Fruit fly (Drosophila melanogaster) whole organism, prepupa: Measurements from ENCODE around the gene Pex5.
A peak's percentile ranks its signal among the peaks of the same experiment; 100 is the strongest.

ENCODE experiments used
- CG10669 ChIP-seq: fragments of 200-800 bp; sonication (Bioruptor generic); optimal IDR thresholded peaks from 3 replicates; lab custom pipeline; 2018; ENCODE audit warnings: missing biosample characterization, mild to moderate bottlenecking, missing genetic modification characterization, moderate library complexity
- CG11294 ChIP-seq: fragments of 200-800 bp; sonication (Bioruptor generic); IDR thresholded peaks from 2 replicates; pipeline ENCODE4 v1.3.6; 2022; ENCODE audit warnings: missing biosample characterization, missing genetic modification characterization
- CG11762 ChIP-seq: fragments of 200-800 bp; sonication (Bioruptor generic); optimal IDR thresholded peaks from 3 replicates; lab custom pipeline; 2016; ENCODE audit warnings: missing biosample characterization, missing genetic modification characterization; ENCODE audit not compliant: insufficient read depth
- CG11902 ChIP-seq: fragments of 200-800 bp; sonication (Bioruptor generic); optimal IDR thresholded peaks from 3 replicates; lab custom pipeline; 2016; ENCODE audit warnings: missing biosample characterization, missing genetic modification characterization
- CG15336 ChIP-seq: fragments of 200-800 bp; sonication (Bioruptor generic); IDR thresholded peaks from 2 replicates; pipeline ENCODE4 v1.3.6; 2022; ENCODE audit warnings: missing biosample characterization, missing genetic modification characterization
- CG1621 ChIP-seq: fragments of 200-800 bp; sonication (Bioruptor generic); optimal IDR thresholded peaks from 3 replicates; lab custom pipeline; 2018; ENCODE audit warnings: missing biosample characterization, mild to moderate bottlenecking, missing genetic modification characterization
- CG16779 ChIP-seq: fragments of 200-800 bp; sonication (Bioruptor generic); optimal IDR thresholded peaks from 3 replicates; lab custom pipeline; 2017; ENCODE audit warnings: missing biosample characterization, mild to moderate bottlenecking, missing genetic modification characterization
- CG3032 ChIP-seq: fragments of 200-800 bp; optimal IDR thresholded peaks from 2 replicates; lab custom pipeline; 2019; ENCODE audit warnings: missing biosample characterization, mild to moderate bottlenecking, missing genetic modification characterization, moderate library complexity
- CG31627 ChIP-seq: fragments of 200-800 bp; sonication (Bioruptor generic); optimal IDR thresholded peaks from 3 replicates; lab custom pipeline; 2016; ENCODE audit warnings: missing biosample characterization, missing genetic modification characterization
- CG32006 ChIP-seq: fragments of 200-800 bp; sonication (Bioruptor generic); optimal IDR thresholded peaks from 3 replicates; lab custom pipeline; 2017; ENCODE audit warnings: missing biosample characterization, mild to moderate bottlenecking, missing genetic modification characterization
- CG34406 ChIP-seq: fragments of 200-800 bp; sonication (Bioruptor generic); optimal IDR thresholded peaks from 3 replicates; lab custom pipeline; 2016; ENCODE audit warnings: missing biosample characterization, missing genetic modification characterization
- CG3919 ChIP-seq: fragments of 200-800 bp; sonication (Bioruptor generic); optimal IDR thresholded peaks from 3 replicates; lab custom pipeline; 2016; ENCODE audit warnings: missing biosample characterization, missing genetic modification characterization
- CG6276 ChIP-seq: fragments of 200-800 bp; sonication (Bioruptor generic); optimal IDR thresholded peaks from 2 replicates; lab custom pipeline; 2017; ENCODE audit warnings: missing biosample characterization, mild to moderate bottlenecking, missing genetic modification characterization
- CG6792 ChIP-seq: fragments of 200-800 bp; sonication (Bioruptor generic); optimal IDR thresholded peaks from 3 replicates; lab custom pipeline; 2016; ENCODE audit warnings: missing biosample characterization, missing genetic modification characterization
- CG6808 ChIP-seq: fragments of 200-800 bp; sonication (Bioruptor generic); optimal IDR thresholded peaks from 3 replicates; lab custom pipeline; 2017; ENCODE audit warnings: missing biosample characterization, missing genetic modification characterization, mild to moderate bottlenecking, moderate library complexity, missing genetic modification reagents
- CG7368 ChIP-seq: fragments of 200-800 bp; sonication (Bioruptor generic); optimal IDR thresholded peaks from 3 replicates; lab custom pipeline; 2016; ENCODE audit warnings: missing biosample characterization, missing genetic modification characterization
- CG8119 ChIP-seq: fragments of 200-800 bp; sonication (Bioruptor generic); IDR thresholded peaks from 3 replicates; pipeline ENCODE4 v1.3.6; 2022; ENCODE audit warnings: missing biosample characterization, missing genetic modification characterization
- CG8319 ChIP-seq: fragments of 200-800 bp; sonication (Bioruptor generic); optimal IDR thresholded peaks from 3 replicates; lab custom pipeline; 2016; ENCODE audit warnings: missing biosample characterization, missing genetic modification characterization
- CG8632 ChIP-seq: fragments of 200-800 bp; sonication (Bioruptor generic); optimal IDR thresholded peaks from 3 replicates; lab custom pipeline; 2016; ENCODE audit warnings: missing biosample characterization, missing genetic modification characterization
- Eip75B ChIP-seq: fragments of 200-800 bp; sonication (Bioruptor generic); optimal IDR thresholded peaks from 3 replicates; lab custom pipeline; 2016; ENCODE audit warnings: missing biosample characterization, missing genetic modification characterization
- Eip78C ChIP-seq: fragments of 200-800 bp; sonication (Bioruptor generic); peaks from one replicate; lab custom pipeline; 2016; ENCODE audit warnings: missing biosample characterization, missing genetic modification characterization
- Eip93F ChIP-seq: fragments of 200-800 bp; sonication (Bioruptor generic); optimal IDR thresholded peaks from 2 replicates; lab custom pipeline; 2016; ENCODE audit warnings: missing biosample characterization, mild to moderate bottlenecking, missing genetic modification characterization
- Ets21C ChIP-seq: fragments of 200-800 bp; sonication (Bioruptor generic); optimal IDR thresholded peaks from 3 replicates; lab custom pipeline; 2016; ENCODE audit warnings: missing biosample characterization, missing genetic modification characterization
- Gug ChIP-seq: fragments of 200-800 bp; sonication (Bioruptor generic); IDR thresholded peaks from 2 replicates; pipeline ENCODE4 v1.3.6; 2022; ENCODE audit warnings: missing biosample characterization, missing genetic modification characterization
- Hr4 ChIP-seq: fragments of 200-800 bp; sonication (Bioruptor generic); optimal IDR thresholded peaks from 3 replicates; lab custom pipeline; 2016; ENCODE audit warnings: missing biosample characterization, missing genetic modification characterization
- Met ChIP-seq: fragments of 200-800 bp; sonication (Bioruptor generic); optimal IDR thresholded peaks from 3 replicates; lab custom pipeline; 2016; ENCODE audit warnings: missing biosample characterization, missing genetic modification characterization
- OdsH ChIP-seq: fragments of 200-800 bp; sonication (Bioruptor generic); optimal IDR thresholded peaks from 3 replicates; lab custom pipeline; 2016; ENCODE audit warnings: missing biosample characterization, missing genetic modification characterization
- achi ChIP-seq: fragments of 200-800 bp; sonication (Bioruptor generic); optimal IDR thresholded peaks from 3 replicates; lab custom pipeline; 2016; ENCODE audit warnings: missing biosample characterization, missing genetic modification characterization
- cyc ChIP-seq: fragments of 200-800 bp; sonication (Bioruptor generic); optimal IDR thresholded peaks from 3 replicates; lab custom pipeline; 2016; ENCODE audit warnings: missing biosample characterization, missing genetic modification characterization
- dac ChIP-seq: fragments of 200-800 bp; sonication (Bioruptor generic); optimal IDR thresholded peaks from 2 replicates; lab custom pipeline; 2017; ENCODE audit warnings: missing biosample characterization, mild to moderate bottlenecking, missing genetic modification characterization
- dsx ChIP-seq: fragments of 200-800 bp; optimal IDR thresholded peaks from 3 replicates; lab custom pipeline; 2019; ENCODE audit warnings: missing biosample characterization, mild to moderate bottlenecking, missing genetic modification characterization, moderate library complexity; ENCODE audit not compliant: poor library complexity, severe bottlenecking
- eg ChIP-seq: fragments of 200-800 bp; sonication (Bioruptor generic); IDR thresholded peaks from 3 replicates; pipeline ENCODE4 v1.3.6; 2022; ENCODE audit warnings: missing biosample characterization, missing genetic modification characterization
- esn ChIP-seq: fragments of 200-800 bp; sonication (Bioruptor generic); optimal IDR thresholded peaks from 2 replicates; lab custom pipeline; 2016; ENCODE audit warnings: missing biosample characterization, mild to moderate bottlenecking, missing genetic modification characterization, moderate library complexity
- fd59A ChIP-seq: fragments of 200-800 bp; sonication (Bioruptor generic); optimal IDR thresholded peaks from 2 replicates; lab custom pipeline; 2017; ENCODE audit warnings: missing biosample characterization, mild to moderate bottlenecking, missing genetic modification characterization, missing genetic modification reagents
- fkh ChIP-seq: fragments of 200-800 bp; sonication (Bioruptor generic); optimal IDR thresholded peaks from 3 replicates; lab custom pipeline; 2017; ENCODE audit warnings: missing biosample characterization, mild to moderate bottlenecking, missing genetic modification characterization, moderate library complexity
- net ChIP-seq: fragments of 200-800 bp; sonication (Bioruptor generic); optimal IDR thresholded peaks from 3 replicates; lab custom pipeline; 2016; ENCODE audit warnings: missing biosample characterization, missing genetic modification characterization
- pdm3 ChIP-seq: fragments of 200-800 bp; sonication (Bioruptor generic); optimal IDR thresholded peaks from 3 replicates; lab custom pipeline; 2016; ENCODE audit warnings: missing biosample characterization, missing genetic modification characterization
- spab ChIP-seq: fragments of 200-800 bp; sonication (Bioruptor generic); optimal IDR thresholded peaks from 2 replicates; lab custom pipeline; 2017; ENCODE audit warnings: missing biosample characterization, mild to moderate bottlenecking, missing genetic modification characterization, missing genetic modification reagents
- ss ChIP-seq, 2 experiments: fragments of 200-800 bp; sonication (Bioruptor generic); optimal IDR thresholded peaks; 2 replicates in 1 of 2; 3 replicates in 1 of 2; lab custom pipeline; 2017 to 2018; ENCODE audit warnings: mild to moderate bottlenecking in 2 of 2, missing biosample characterization in 2 of 2, missing genetic modification characterization in 2 of 2, moderate library complexity in 1 of 2
- svp ChIP-seq: fragments of 200-800 bp; sonication (Bioruptor generic); peaks from one replicate; lab custom pipeline; 2016; ENCODE audit warnings: missing biosample characterization, missing genetic modification characterization
- topi ChIP-seq: fragments of 200-800 bp; sonication (Bioruptor generic); optimal IDR thresholded peaks from 3 replicates; lab custom pipeline; 2016; ENCODE audit warnings: missing biosample characterization, missing genetic modification characterization
- vri ChIP-seq: fragments of 200-800 bp; sonication (Bioruptor generic); optimal IDR thresholded peaks from 3 replicates; lab custom pipeline; 2016; ENCODE audit warnings: missing biosample characterization, mild to moderate bottlenecking, missing genetic modification characterization

Pex5 gene

dm6 chrX:1901605-1902136 lies 32.8 kb upstream of the Pex5 start, which contains the start of gene Ldaf1:
Gene Ldaf1 (minus strand): TSS chrX:1901911.
- no peak for TF ChIP-seq Eip93F (GFP tag; lab: Kevin White, UChicago)
- TF ChIP-seq svp (GFP tag; lab: Kevin White, UChicago) = peak; percentile 82
- TF ChIP-seq Eip78C (GFP tag; lab: Kevin White, UChicago) = peak; percentile 52
- no peak for TF ChIP-seq topi
- TF ChIP-seq esn (GFP tag; lab: Kevin White, UChicago) = peak; percentile 7
- TF ChIP-seq eg (GFP tag; lab: Robert Waterston, UW) = 0 out of 3 replicates have a peak, but pooled peaks have one; percentile 22
- TF ChIP-seq CG11294 = no peak
- TF ChIP-seq fkh (GFP tag; lab: Kevin White, UChicago) = peak; percentile 82
- TF ChIP-seq, all 60 proteins: peak for 5

dm6 chrX:1900123-1900818 lies 31.4 kb upstream of the Pex5 start, which contains the start of gene arm:
Gene arm (minus strand): TSS chrX:1900646.
- peak; percentile 11 for TF ChIP-seq topi
- TF ChIP-seq CG31627 (GFP tag; lab: Kevin White, UChicago) = peak; percentile 0
- TF ChIP-seq Eip78C (GFP tag; lab: Kevin White, UChicago) = peak; percentile 40
- peak; percentile 20 for TF ChIP-seq CG34406
- peak; percentile 0 for TF ChIP-seq CG6792 (GFP tag; lab: Kevin White, UChicago)
- TF ChIP-seq CG32006 (GFP tag; lab: Kevin White, UChicago) = peak; percentile 18
- peak; percentile 31 for TF ChIP-seq esn (GFP tag; lab: Kevin White, UChicago)
- TF ChIP-seq vri (GFP tag; lab: Kevin White, UChicago) = peak; percentile 28
- peak; percentile 23 for TF ChIP-seq achi (GFP tag; lab: Kevin White, UChicago)
- peak; percentile 22 for TF ChIP-seq Eip93F (GFP tag; lab: Kevin White, UChicago)
- peak; percentile 75 for TF ChIP-seq svp (GFP tag; lab: Kevin White, UChicago)
- TF ChIP-seq cyc (GFP tag; lab: Kevin White, UChicago) = peak; percentile 12
- TF ChIP-seq ss (GFP tag; optimal IDR thresholded peaks at IDR 0.05; lab: Kevin White, UChicago) = no peak
- TF ChIP-seq CG15336 (GFP tag; lab: Robert Waterston, UW) = peak; percentile 20; the same call in 1 of the 2 replicates
- TF ChIP-seq fkh (GFP tag; lab: Kevin White, UChicago) = peak; percentile 36
- TF ChIP-seq CG6276 = no peak
- peak; percentile 42 for TF ChIP-seq pdm3 (GFP tag; lab: Kevin White, UChicago)
- no peak for TF ChIP-seq OdsH (GFP tag; lab: Kevin White, UChicago)
- no peak for TF ChIP-seq CG10669

DNA sequence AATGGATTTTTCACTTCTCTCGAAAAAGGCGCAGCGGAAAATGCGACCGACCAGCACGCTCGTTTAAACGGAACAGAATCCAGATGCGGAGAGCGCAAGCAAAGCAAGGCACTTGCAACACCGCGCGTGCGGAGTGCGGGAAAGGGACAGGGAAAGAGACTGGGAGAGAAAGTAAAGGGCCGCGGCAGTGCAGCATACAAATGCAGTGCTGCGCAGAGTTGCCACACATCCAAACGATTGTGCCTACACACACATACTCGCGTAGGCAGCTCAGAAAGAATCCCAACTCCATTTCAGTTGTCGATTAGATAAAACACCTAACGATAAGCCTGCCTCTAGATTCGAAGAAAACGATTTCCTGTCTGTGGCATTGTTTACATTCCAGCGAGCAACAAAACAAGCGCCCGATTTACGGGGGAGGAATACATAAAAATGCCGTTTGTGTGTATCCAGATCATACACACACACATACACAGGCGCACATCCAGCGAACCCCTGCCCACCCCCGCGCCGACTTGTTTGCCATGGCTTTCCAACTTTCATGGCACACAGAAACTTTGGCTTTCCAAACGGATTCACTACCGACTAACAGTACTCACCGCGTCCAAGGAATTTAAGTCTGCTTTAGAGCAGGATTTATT lies 30.7 kb upstream of the Pex5 start:
- no peak for TF ChIP-seq CG8632 (GFP tag; lab: Kevin White, UChicago)
- TF ChIP-seq CG34406 = no peak
- TF ChIP-seq spab (GFP tag; lab: Kevin White, UChicago) = no peak
- no peak for TF ChIP-seq pdm3 (GFP tag; lab: Kevin White, UChicago)
- TF ChIP-seq Eip75B (GFP tag; lab: Kevin White, UChicago) = no peak
- no peak for TF ChIP-seq Hr4
- TF ChIP-seq CG11902 (GFP tag; lab: Kevin White, UChicago) = no peak
- TF ChIP-seq CG1621 (tag; lab: Kevin White, UChicago) = no peak
- peak; percentile 57 for TF ChIP-seq fkh (GFP tag; lab: Kevin White, UChicago)
- no peak for TF ChIP-seq CG6808 (GFP tag; lab: Kevin White, UChicago)
- TF ChIP-seq CG6792 (GFP tag; lab: Kevin White, UChicago) = no peak
- no peak for TF ChIP-seq cyc (GFP tag; lab: Kevin White, UChicago)
- no peak for TF ChIP-seq Ets21C (GFP tag; lab: Kevin White, UChicago)
- TF ChIP-seq CG3032 (tag; lab: Kevin White, UChicago) = no peak
- TF ChIP-seq Gug (GFP tag; lab: Robert Waterston, UW) = no peak
- TF ChIP-seq CG7368 (GFP tag; lab: Kevin White, UChicago) = peak; percentile 19
- no peak for TF ChIP-seq achi (GFP tag; lab: Kevin White, UChicago)
- TF ChIP-seq Eip78C (GFP tag; lab: Kevin White, UChicago) = peak; percentile 11
- TF ChIP-seq dsx = peak; percentile 17
- TF ChIP-seq net (GFP tag; lab: Kevin White, UChicago) = peak; percentile 42
- peak; percentile 51 for TF ChIP-seq CG3919 (GFP tag; lab: Kevin White, UChicago)
- no peak for TF ChIP-seq CG11762 (GFP tag; lab: Kevin White, UChicago)
- no peak for TF ChIP-seq dac
- TF ChIP-seq vri (GFP tag; lab: Kevin White, UChicago) = no peak
- TF ChIP-seq CG31627 (GFP tag; lab: Kevin White, UChicago) = no peak
- no peak for TF ChIP-seq CG16779 (tag; lab: Kevin White, UChicago)
- peak in 1 of 2 experiments; percentile 46 for TF ChIP-seq ss (GFP tag; optimal IDR thresholded peaks at IDR 0.05; lab: Kevin White, UChicago)
- TF ChIP-seq CG32006 (GFP tag; lab: Kevin White, UChicago) = no peak
- no peak for TF ChIP-seq CG11294
- no peak for TF ChIP-seq CG8319 (GFP tag; lab: Kevin White, UChicago)
- no peak for TF ChIP-seq eg (GFP tag; lab: Robert Waterston, UW)
- TF ChIP-seq CG8119 (GFP tag; lab: Robert Waterston, UW) = no peak
- TF ChIP-seq fd59A (GFP tag; lab: Kevin White, UChicago) = no peak
- no peak for TF ChIP-seq Met (GFP tag; lab: Kevin White, UChicago)
